Fruit fly (Drosophila melanogaster): ENCODE data around the gene Nbr.

Gene Nbr

dm6 chr2L:21158554-21158953 lies 4.3 kb downstream of the Nbr start, which contains the start of the genes Coq3 and Pld3 (continued):
- peak; percentile 75 for TF ChIP-seq Usf (GFP tag; optimal IDR thresholded peaks at IDR 0.05)
- TF ChIP-seq CG16813 (GFP tag; IDR thresholded peaks at IDR 0.05; ENCODE audit: partially characterized antibody), result no peak
- no peak; the same call in 1 of the 2 replicates for TF ChIP-seq Ravus (GFP tag; IDR thresholded peaks at IDR 0.05)
- TF ChIP-seq B-H1 (GFP tag; IDR thresholded peaks at IDR 0.05), result peak; percentile 61; the same call in 2 of the 3 replicates
- TF ChIP-seq E2f2 (GFP tag; IDR thresholded peaks at IDR 0.05), result peak; percentile 71

DNA sequence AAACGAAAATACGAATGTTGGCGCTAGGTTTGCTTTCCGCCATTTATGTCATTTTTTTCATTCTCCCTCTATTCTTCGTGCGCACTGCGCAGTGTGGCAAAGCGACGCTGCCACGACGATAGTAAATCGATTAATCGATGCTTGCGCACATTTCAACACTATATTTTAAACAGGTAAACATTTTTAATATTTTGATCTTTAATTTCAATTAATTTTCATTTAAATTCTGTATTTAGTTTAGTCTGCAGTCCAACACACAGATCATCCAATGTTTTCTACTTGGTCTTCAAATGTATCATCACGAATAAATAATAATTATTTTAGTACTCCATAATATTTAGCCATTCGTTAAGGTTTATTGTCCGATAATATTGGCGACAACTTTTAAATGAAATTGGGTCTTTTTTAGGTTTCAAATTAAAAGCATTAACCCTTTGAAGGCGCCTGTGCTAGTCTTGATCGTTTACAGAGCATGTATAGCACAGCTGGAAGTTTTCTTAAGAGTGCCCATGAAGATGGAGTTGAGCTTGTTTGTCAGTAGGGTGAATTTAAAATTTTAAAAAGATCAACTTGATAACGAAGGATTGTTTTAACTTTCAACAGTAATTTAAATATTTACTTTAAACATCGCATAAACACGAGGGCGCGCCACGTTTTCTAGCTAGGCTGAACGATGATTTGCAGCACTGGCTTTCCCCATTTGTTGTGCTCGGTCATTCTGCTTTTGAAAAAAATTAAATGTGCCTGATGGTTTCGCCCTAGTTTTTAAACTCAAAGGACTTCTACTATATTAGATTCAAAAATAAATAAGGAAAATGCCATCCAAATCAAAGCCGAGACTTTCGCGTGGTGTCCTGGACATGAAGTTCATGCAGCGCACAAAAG lies 6.5 kb downstream of the Nbr start, which contains the start of the genes Mpp6 and E2f2:
Gene Mpp6, plus strand, starts transcription at position 133 of the 885 bp plus-strand sequence.
Gene E2f2, minus strand, starts transcription at position 594 of the 885 bp plus-strand sequence.
- TF ChIP-seq chm (GFP tag; IDR thresholded peaks at IDR 0.05) (no peak), D19B (GFP tag; optimal IDR thresholded peaks at IDR 0.05) (no peak), CG7745 (tag; optimal IDR thresholded peaks at IDR 0.05) (no peak), ftz-f1 (GFP tag; optimal IDR thresholded peaks at IDR 0.05) (no peak), Ets65A (GFP tag) (peak; percentile 93), CG11695 (GFP tag; IDR thresholded peaks at IDR 0.05) (no peak), Sry-β (GFP tag; optimal IDR thresholded peaks at IDR 0.05) (peak; percentile 44), CG13624 (GFP tag; optimal IDR thresholded peaks at IDR 0.05) (peak; percentile 64), Hr78 (GFP tag; optimal IDR thresholded peaks at IDR 0.05) (no peak), CG9609 (GFP tag; optimal IDR thresholded peaks at IDR 0.05) (no peak), tup (GFP tag; optimal IDR thresholded peaks at IDR 0.05) (no peak), az2 (GFP tag; optimal IDR thresholded peaks at IDR 0.05) (no peak), danr (GFP tag; IDR thresholded peaks at IDR 0.05) (no peak), dm (GFP tag; optimal IDR thresholded peaks at IDR 0.05) (peak; percentile 75), CG7839 (tag; optimal IDR thresholded peaks at IDR 0.05) (peak; percentile 7), CG1792 (GFP tag; optimal IDR thresholded peaks at IDR 0.05) (no peak), Adf1 (GFP tag; IDR thresholded peaks at IDR 0.05) (peak; percentile 23; the same call in 1 of the 2 replicates), Side (GFP tag; optimal IDR thresholded peaks at IDR 0.05) (no peak), CG8089 (GFP tag; optimal IDR thresholded peaks at IDR 0.05) (no peak), CG5180 (GFP tag; optimal IDR thresholded peaks at IDR 0.05) (no peak), maf-S (GFP tag; optimal IDR thresholded peaks at IDR 0.05) (no peak), CG10321 (GFP tag; IDR thresholded peaks at IDR 0.05) (no peak), br (optimal IDR thresholded peaks at IDR 0.05) (no peak), Fer2 (tag; optimal IDR thresholded peaks at IDR 0.05) (no peak), CG7372 (GFP tag; IDR thresholded peaks at IDR 0.05) (no peak), sisA (GFP tag; IDR thresholded peaks at IDR 0.05) (peak; percentile 38), cas (GFP tag; IDR thresholded peaks at IDR 0.05) (peak; percentile 27; the same call in 1 of the 2 replicates), CG31441 (GFP tag; IDR thresholded peaks at IDR 0.05) (no peak), pan (optimal IDR thresholded peaks at IDR 0.05) (no peak), pan (GFP tag; optimal IDR thresholded peaks at IDR 0.05 in 1 of 2, IDR thresholded peaks at IDR 0.05 in 1 of 2) (peak in 1 of 2 experiments; percentile 48), CG12391 (tag; optimal IDR thresholded peaks at IDR 0.05) (peak; percentile 6), wdn (GFP tag; IDR thresholded peaks at IDR 0.05) (no peak), CG17829 (tag; optimal IDR thresholded peaks at IDR 0.05) (peak; percentile 5), CG4424 (GFP tag; optimal IDR thresholded peaks at IDR 0.05) (no peak), CG3065 (GFP tag; optimal IDR thresholded peaks at IDR 0.05) (no peak), ewg (GFP tag; optimal IDR thresholded peaks at IDR 0.05) (peak; percentile 93), lmd (GFP tag; IDR thresholded peaks at IDR 0.05) (peak; percentile 52; the same call in 1 of the 2 replicates), caup (GFP tag; optimal IDR thresholded peaks at IDR 0.05; ENCODE audit: severe bottlenecking) (no peak), mam (GFP tag; optimal IDR thresholded peaks at IDR 0.05) (peak; percentile 58), ash1 (GFP tag; optimal IDR thresholded peaks at IDR 0.05) (no peak), CG1024 (GFP tag; IDR thresholded peaks at IDR 0.05) (no peak), CG13894 (tag; optimal IDR thresholded peaks at IDR 0.05) (no peak), Myb (GFP tag; optimal IDR thresholded peaks at IDR 0.05) (peak; percentile 33), Atf3 (GFP tag; optimal IDR thresholded peaks at IDR 0.05) (no peak)
